Worm (Caenorhabditis elegans) whole organism, L1 larva: Measurements from ENCODE around the gene R08E5.1.

Experiments
- C16A3.4 ChIP-seq: fragments of 150-350 bp; optimal IDR thresholded peaks from 2 replicates; lab custom pipeline; 2014; ENCODE audit warnings: missing biosample characterization, missing genetic modification characterization
- C34B4.2 ChIP-seq: sonication (generic microtip); optimal IDR thresholded peaks from 2 replicates; lab custom pipeline; 2017; ENCODE audit warnings: mild to moderate bottlenecking, missing genetic modification characterization, missing compliant biosample characterization
- aha-1 ChIP-seq: fragments of 150-350 bp; optimal IDR thresholded peaks from 2 replicates; lab custom pipeline; 2014; ENCODE audit warnings: missing biosample characterization, missing genetic modification characterization
- alr-1 ChIP-seq: fragments of 200-800 bp; sonication (Bioruptor generic); optimal IDR thresholded peaks from 2 replicates; lab custom pipeline; 2018; ENCODE audit warnings: borderline replicate concordance, mild to moderate bottlenecking, missing genetic modification characterization, missing compliant biosample characterization
- ceh-82 ChIP-seq, 3 experiments: fragments of 150-350 bp in 1 of 3; sonication (generic microtip) in 2 of 3; optimal IDR thresholded peaks; 2 replicates each; lab custom pipeline; 2014 to 2017; ENCODE audit warnings: missing biosample characterization in 3 of 3, missing genetic modification characterization in 3 of 3
- dpl-1 ChIP-seq, 3 experiments: fragments of 150-350 bp in 2 of 3; sonication (generic microtip) in 1 of 3; optimal IDR thresholded peaks; 2 replicates each; lab custom pipeline; 2014 to 2017; ENCODE audit warnings: missing biosample characterization in 3 of 3, missing genetic modification characterization in 3 of 3, missing genetic modification reagents in 3 of 3
- efl-1 ChIP-seq, 4 experiments: fragments of 150-350 bp; optimal IDR thresholded peaks in 3 of 4; peaks in 1 of 4; 1 replicate in 1 of 4; 2 replicates in 3 of 4; lab custom pipeline; 2014; ENCODE audit warnings: missing biosample characterization in 2 of 4, missing genetic modification characterization in 2 of 4, missing genetic modification reagents in 2 of 4
- efl-3 ChIP-seq: fragments of 200-800 bp; sonication (Bioruptor generic); optimal IDR thresholded peaks from 2 replicates; lab custom pipeline; 2018; ENCODE audit warnings: mild to moderate bottlenecking, missing genetic modification characterization, missing compliant biosample characterization
- egl-13 ChIP-seq: sonication (generic microtip); optimal IDR thresholded peaks from 2 replicates; lab custom pipeline; 2016; ENCODE audit warnings: missing genotype, missing genetic modification reagents, missing genetic modification characterization, missing compliant biosample characterization
- elt-2 ChIP-seq: sonication (generic microtip); optimal IDR thresholded peaks from 2 replicates; lab custom pipeline; 2016; ENCODE audit warnings: missing genetic modification characterization, mild to moderate bottlenecking, inconsistent platforms, missing compliant biosample characterization, missing genetic modification reagents
- elt-3 ChIP-seq, 6 experiments: fragments of 150-350 bp in 1 of 6; sonication (generic microtip); optimal IDR thresholded peaks; 2 replicates each; lab custom pipeline; 2017 to 2018; ENCODE audit warnings: missing biosample characterization in 6 of 6, missing genetic modification characterization in 6 of 6, inconsistent platforms in 1 of 6
- fkh-10 ChIP-seq: sonication (generic microtip); optimal IDR thresholded peaks from 2 replicates; lab custom pipeline; 2017; ENCODE audit warnings: missing biosample characterization, missing genetic modification reagents, missing genetic modification characterization
- fkh-4 ChIP-seq: sonication (generic microtip); optimal IDR thresholded peaks from 2 replicates; lab custom pipeline; 2016; ENCODE audit warnings: missing compliant biosample characterization, missing genetic modification characterization, borderline replicate concordance
- fkh-8 ChIP-seq: sonication (generic microtip); optimal IDR thresholded peaks from 2 replicates; lab custom pipeline; 2016; ENCODE audit warnings: mild to moderate bottlenecking, missing genetic modification characterization, missing compliant biosample characterization
- hlh-4 ChIP-seq: sonication (generic microtip); optimal IDR thresholded peaks from 2 replicates; lab custom pipeline; 2016; ENCODE audit warnings: mild to moderate bottlenecking, missing genetic modification characterization, missing compliant biosample characterization
- hpl-2 ChIP-seq: fragments of 150-350 bp; optimal IDR thresholded peaks from 2 replicates; lab custom pipeline; 2014; ENCODE audit warnings: missing biosample characterization, missing genetic modification reagents, missing genetic modification characterization
- isw-1 ChIP-seq: fragments of 200-800 bp; sonication (Bioruptor generic); IDR thresholded peaks from 2 replicates; pipeline ENCODE4 v1.3.6; 2022; ENCODE audit warnings: missing genetic modification characterization, missing compliant biosample characterization
- jun-1 ChIP-seq: fragments of 150-350 bp; optimal IDR thresholded peaks from 2 replicates; lab custom pipeline; 2014; ENCODE audit warnings: missing biosample characterization, missing genetic modification reagents, missing genetic modification characterization
- lin-14 ChIP-seq: fragments of 200-800 bp; sonication (Bioruptor generic); optimal IDR thresholded peaks from 2 replicates; lab custom pipeline; 2018; ENCODE audit warnings: mild to moderate bottlenecking, missing genetic modification characterization, moderate library complexity, missing compliant biosample characterization
- lin-35 ChIP-seq, 2 experiments: fragments of 150-350 bp; optimal IDR thresholded peaks; 2 replicates each; lab custom pipeline; 2014; ENCODE audit warnings: missing biosample characterization in 2 of 2, missing genetic modification characterization in 2 of 2, missing genetic modification reagents in 2 of 2
- mep-1 ChIP-seq: fragments of 150-350 bp; optimal IDR thresholded peaks from 2 replicates; lab custom pipeline; 2014; ENCODE audit warnings: missing biosample characterization, missing genetic modification characterization
- nhr-11 ChIP-seq: fragments of 150-350 bp; optimal IDR thresholded peaks from 2 replicates; lab custom pipeline; 2014; ENCODE audit warnings: missing biosample characterization, missing genetic modification characterization
- nhr-12 ChIP-seq: sonication (generic microtip); optimal IDR thresholded peaks from 2 replicates; lab custom pipeline; 2017; ENCODE audit warnings: missing biosample characterization, missing genetic modification characterization
- nhr-19 ChIP-seq: fragments of 200-800 bp; sonication (Bioruptor generic); conservative IDR thresholded peaks from 2 replicates; pipeline ENCODE4 v1.3.6; 2022; ENCODE audit warnings: missing genetic modification characterization, missing compliant biosample characterization
- nhr-20 ChIP-seq: sonication (generic microtip); optimal IDR thresholded peaks from 2 replicates; lab custom pipeline; 2016; ENCODE audit warnings: mild to moderate bottlenecking, missing genetic modification characterization, missing compliant biosample characterization
- nhr-28 ChIP-seq: fragments of 150-350 bp; optimal IDR thresholded peaks from 2 replicates; lab custom pipeline; 2014; ENCODE audit warnings: missing biosample characterization, missing genetic modification characterization
- nhr-71 ChIP-seq: sonication (generic microtip); optimal IDR thresholded peaks from 2 replicates; lab custom pipeline; 2016; ENCODE audit warnings: mild to moderate bottlenecking, missing genetic modification characterization, moderate library complexity, missing compliant biosample characterization
- nhr-85 ChIP-seq: sonication (generic microtip); peaks from one replicate; lab custom pipeline; 2016; ENCODE audit warnings: missing genetic modification characterization, inconsistent platforms, missing compliant biosample characterization
- nhr-90 ChIP-seq: sonication (generic microtip); optimal IDR thresholded peaks from 2 replicates; lab custom pipeline; 2016; ENCODE audit warnings: mild to moderate bottlenecking, missing genetic modification characterization, missing compliant biosample characterization; ENCODE audit not compliant: poor library complexity
- pqm-1 ChIP-seq: sonication (generic microtip); optimal IDR thresholded peaks from 3 replicates; lab custom pipeline; 2017; ENCODE audit warnings: missing biosample characterization, missing genetic modification characterization
- rnt-1 ChIP-seq: sonication (generic microtip); optimal IDR thresholded peaks from 2 replicates; lab custom pipeline; 2016; ENCODE audit warnings: mild to moderate bottlenecking, missing genetic modification characterization, moderate library complexity, missing compliant biosample characterization
- skn-1 ChIP-seq: fragments of 150-350 bp; optimal IDR thresholded peaks from 2 replicates; lab custom pipeline; 2014; ENCODE audit warnings: missing biosample characterization, missing genetic modification characterization
- snu-23 ChIP-seq: sonication (generic microtip); optimal IDR thresholded peaks from 2 replicates; lab custom pipeline; 2016; ENCODE audit warnings: missing genetic modification characterization, missing compliant biosample characterization
- sox-4 ChIP-seq: sonication (generic microtip); optimal IDR thresholded peaks from 2 replicates; lab custom pipeline; 2016; ENCODE audit warnings: missing genetic modification characterization, missing compliant biosample characterization
- sptf-1 ChIP-seq: fragments of 150-350 bp; optimal IDR thresholded peaks from 2 replicates; lab custom pipeline; 2014; ENCODE audit warnings: missing biosample characterization, missing genetic modification characterization
- unc-130 ChIP-seq: fragments of 150-350 bp; optimal IDR thresholded peaks from 2 replicates; lab custom pipeline; 2017; ENCODE audit warnings: missing biosample characterization, missing genetic modification characterization, inconsistent platforms
- unc-98 ChIP-seq: fragments of 200-800 bp; sonication (Bioruptor generic); IDR thresholded peaks from 2 replicates; pipeline ENCODE4 v1.3.6; 2022; ENCODE audit warnings: missing genetic modification characterization, missing compliant biosample characterization
- vab-15 ChIP-seq: sonication (generic microtip); optimal IDR thresholded peaks from 2 replicates; lab custom pipeline; 2017; ENCODE audit warnings: missing genotype, mild to moderate bottlenecking, missing genetic modification characterization, missing compliant biosample characterization
- zip-4 ChIP-seq: fragments of 200-800 bp; sonication (Bioruptor generic); optimal IDR thresholded peaks from 2 replicates; lab custom pipeline; 2018; ENCODE audit warnings: mild to moderate bottlenecking, missing genetic modification characterization, moderate library complexity, missing compliant biosample characterization
- ztf-11 ChIP-seq, 2 experiments: sonication (generic microtip); optimal IDR thresholded peaks; 2 replicates each; lab custom pipeline; 2016 to 2017; ENCODE audit warnings: missing genetic modification characterization in 2 of 2, missing biosample characterization in 1 of 2, missing compliant biosample characterization in 1 of 2

Gene R08E5.1

DNA sequence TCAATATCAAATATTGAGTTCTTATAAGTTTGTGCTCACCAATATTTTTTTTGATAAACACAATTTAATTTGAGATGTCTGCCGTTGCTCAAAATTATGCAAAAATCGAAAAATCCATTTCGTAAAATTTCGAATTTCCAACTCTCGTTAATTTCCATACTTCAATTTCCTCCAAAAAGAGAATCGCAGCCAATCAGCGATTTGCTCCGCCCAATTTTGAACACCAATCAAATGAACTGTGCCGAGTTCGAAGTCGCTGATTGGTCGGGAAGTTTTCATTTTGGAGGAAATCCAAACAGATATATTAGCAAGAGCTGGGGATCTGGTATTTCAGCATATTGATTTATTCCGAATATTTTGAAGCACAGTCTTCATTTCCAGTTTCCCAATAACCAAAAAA lies 36.5 kb upstream of the R08E5.1 start:
- no peak for TF ChIP-seq dpl-1 (GFP tag; optimal IDR thresholded peaks at IDR 0.05; lab: Kevin White, UChicago)
- no peak for TF ChIP-seq aha-1 (tag; lab: Kevin White, UChicago)
- TF ChIP-seq skn-1 (tag; lab: Kevin White, UChicago): no peak
- no peak for TF ChIP-seq nhr-28 (tag; lab: Kevin White, UChicago)
- TF ChIP-seq vab-15: no peak
- TF ChIP-seq elt-3 (tag; optimal IDR thresholded peaks at IDR 0.05; lab: Kevin White, UChicago): no peak
- TF ChIP-seq C34B4.2 (tag; lab: Kevin White, UChicago): no peak
- TF ChIP-seq nhr-71 (tag; lab: Kevin White, UChicago): no peak
- no peak for TF ChIP-seq zip-4
- TF ChIP-seq hlh-4 (tag; lab: Kevin White, UChicago): no peak
- TF ChIP-seq fkh-4 (tag; lab: Kevin White, UChicago): no peak
- no peak for TF ChIP-seq ztf-11 (tag; optimal IDR thresholded peaks at IDR 0.05; lab: Kevin White, UChicago)
- no peak for TF ChIP-seq unc-130 (tag; lab: Kevin White, UChicago)
- TF ChIP-seq, all 84 proteins: peak for 0

DNA sequence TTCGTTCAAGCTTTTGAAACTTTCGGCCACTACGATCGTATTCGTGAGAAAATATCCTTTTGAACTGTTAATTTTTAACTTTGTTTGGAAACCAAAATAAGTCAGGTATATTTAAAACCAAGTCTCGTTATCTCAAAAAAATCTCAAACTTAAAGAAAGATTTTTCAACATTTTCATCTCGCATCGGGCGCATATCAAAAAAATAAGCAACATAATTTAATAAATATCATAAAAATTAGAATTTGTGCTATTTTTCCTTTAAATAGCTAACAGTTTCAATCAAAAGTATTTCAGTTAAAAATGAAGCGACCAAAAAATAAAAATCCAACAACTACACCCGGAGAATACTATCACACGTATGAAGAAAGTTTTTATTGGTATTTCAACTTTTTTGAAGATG lies 34.6 kb upstream of the R08E5.1 start, which contains the start of gene srw-7:
Gene srw-7, plus strand, starts transcription at position 301 of the 400 bp plus-strand sequence.
- no peak for TF ChIP-seq elt-2 (tag; lab: Kevin White, UChicago)
- TF ChIP-seq sox-4 (tag; lab: Kevin White, UChicago): no peak
- no peak for TF ChIP-seq nhr-12
- TF ChIP-seq hpl-2 (GFP tag; lab: Kevin White, UChicago): no peak
- no peak for TF ChIP-seq egl-13 (tag; lab: Kevin White, UChicago)

DNA sequence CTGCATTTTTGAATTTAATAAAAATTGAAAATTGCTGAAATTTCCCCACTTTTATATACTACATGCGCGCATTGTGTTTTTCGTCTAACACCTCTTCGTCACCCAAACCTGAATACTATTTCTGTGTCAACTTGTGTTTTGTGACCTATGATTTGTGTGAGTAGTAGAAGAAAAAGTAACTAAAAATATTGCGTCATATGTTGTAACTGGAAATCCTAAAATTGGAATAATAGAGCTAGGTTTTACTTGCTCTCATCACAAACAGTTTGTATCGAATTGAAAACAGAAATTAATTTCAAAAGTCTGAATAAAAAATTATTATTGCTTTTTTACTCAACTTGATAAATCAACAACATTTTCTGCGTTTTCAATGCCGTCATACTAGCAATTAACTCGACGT lies 34.2 kb upstream of the R08E5.1 start, which contains the start of gene R08F11.4:
Gene R08F11.4, minus strand, starts transcription at position 29 of the 400 bp plus-strand sequence.
- peak; percentile 13 for TF ChIP-seq skn-1 (tag; lab: Kevin White, UChicago)
- peak; percentile 9 for TF ChIP-seq nhr-90 (tag; lab: Kevin White, UChicago)
- peak; percentile 31 for TF ChIP-seq nhr-20 (tag; lab: Kevin White, UChicago)
- peak; percentile 64 for TF ChIP-seq nhr-85 (tag; lab: Kevin White, UChicago)
- no peak for TF ChIP-seq efl-3
- TF ChIP-seq lin-14 (GFP tag; lab: Kevin White, UChicago): peak; percentile 29
- peak; percentile 9 for TF ChIP-seq snu-23 (GFP tag; lab: Kevin White, UChicago)
- no peak for TF ChIP-seq C16A3.4 (tag; lab: Kevin White, UChicago)
- no peak for TF ChIP-seq nhr-19
- TF ChIP-seq nhr-71 (tag; lab: Kevin White, UChicago): peak; percentile 26
- no peak for TF ChIP-seq C34B4.2 (tag; lab: Kevin White, UChicago)
- TF ChIP-seq, all 84 proteins: peak for 7

DNA sequence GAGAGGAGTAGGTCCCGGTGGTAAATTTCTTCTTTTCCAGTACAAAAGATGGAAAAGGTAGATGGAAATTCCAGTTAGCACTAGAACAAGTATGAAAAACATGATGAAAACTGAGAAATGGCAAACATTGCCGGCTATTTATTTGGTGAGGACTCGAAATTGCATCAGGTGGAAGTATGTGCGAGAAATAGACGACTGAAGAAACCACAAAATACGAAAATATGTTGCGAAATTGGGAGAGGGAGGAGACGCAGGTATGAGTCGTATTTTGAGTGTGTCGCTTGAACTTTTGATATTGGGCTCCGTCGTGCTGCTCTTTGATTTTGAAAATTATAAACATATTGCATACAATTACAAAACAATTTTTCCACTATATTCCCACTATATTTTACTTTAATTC lies 32.0 kb upstream of the R08E5.1 start, which contains the start of gene cyp-33C8:
Gene cyp-33C8, minus strand, starts transcription at position 200 of the 400 bp plus-strand sequence.
- TF ChIP-seq rnt-1 (tag; lab: Kevin White, UChicago): peak; percentile 89
- TF ChIP-seq nhr-71 (tag; lab: Kevin White, UChicago): peak; percentile 67
- TF ChIP-seq fkh-8 (tag; lab: Kevin White, UChicago): peak; percentile 41
- peak; percentile 22 for TF ChIP-seq nhr-85 (tag; lab: Kevin White, UChicago)
- TF ChIP-seq zip-4: peak; percentile 59
- TF ChIP-seq C16A3.4 (tag; lab: Kevin White, UChicago): peak; percentile 22
- TF ChIP-seq nhr-11: peak; percentile 47
- TF ChIP-seq sptf-1: no peak
- TF ChIP-seq dpl-1 (GFP tag; optimal IDR thresholded peaks at IDR 0.05; lab: Kevin White, UChicago): peak in 2 of 3 experiments; percentile 9 to 21
- peak; percentile 73 for TF ChIP-seq skn-1 (tag; lab: Kevin White, UChicago)
- TF ChIP-seq jun-1 (tag; lab: Kevin White, UChicago): peak; percentile 57
- no peak for TF ChIP-seq pqm-1 (tag; lab: Kevin White, UChicago)
- TF ChIP-seq nhr-20 (tag; lab: Kevin White, UChicago): peak; percentile 53
- peak in 1 of 2 experiments; percentile 43 for TF ChIP-seq lin-35 (GFP tag; optimal IDR thresholded peaks at IDR 0.05; lab: Kevin White, UChicago)
- peak; percentile 24; the same call in 1 of the 2 replicates for TF ChIP-seq nhr-19
- TF ChIP-seq hpl-2 (GFP tag; lab: Kevin White, UChicago): peak; percentile 33
- no peak for TF ChIP-seq unc-98
- no peak for TF ChIP-seq fkh-10 (GFP tag; lab: Kevin White, UChicago)
- TF ChIP-seq alr-1: no peak
- TF ChIP-seq isw-1 (GFP tag; lab: Robert Waterston, UW): 0 out of 2 replicates have a peak, but pooled peaks have one; percentile 6
- peak; percentile 11 for TF ChIP-seq mep-1 (tag; lab: Kevin White, UChicago)
- TF ChIP-seq efl-1 (optimal IDR thresholded peaks at IDR 0.05; lab: Kevin White, UChicago): peak; percentile 36 to 62
- TF ChIP-seq efl-1 (GFP tag; optimal IDR thresholded peaks at IDR 0.05 in 1 of 2; lab: Kevin White, UChicago): peak; percentile 22 to 94
- TF ChIP-seq C34B4.2 (tag; lab: Kevin White, UChicago): no peak
- TF ChIP-seq lin-14 (GFP tag; lab: Kevin White, UChicago): peak; percentile 66
- peak in 2 of 3 experiments; percentile 46 to 51 for TF ChIP-seq ceh-82 (tag; optimal IDR thresholded peaks at IDR 0.05; lab: Kevin White, UChicago)
- TF ChIP-seq, all 84 proteins: peak for 19
